Fruit fly (Drosophila melanogaster) whole organism, wandering third instar larva: ENCODE data around the gene Hrs.

Source experiments
- CG32264 ChIP-seq: fragments of 200-800 bp; sonication (Bioruptor generic); optimal IDR thresholded peaks from 2 replicates; lab custom pipeline; 2016; ENCODE audit warnings: missing biosample characterization, missing genetic modification characterization
- Hr78 ChIP-seq: fragments of >200 bp; optimal IDR thresholded peaks from 2 replicates; lab custom pipeline; 2017; ENCODE audit warnings: missing biosample characterization, missing genetic modification characterization
- Hr83 ChIP-seq: fragments of 200-300 bp; sonication (Bioruptor generic); optimal IDR thresholded peaks from 2 replicates; lab custom pipeline; 2016; ENCODE audit warnings: missing biosample characterization, mild to moderate bottlenecking, missing genetic modification characterization, moderate library complexity; ENCODE audit not compliant: poor library complexity, severe bottlenecking
- psq ChIP-seq: fragments of 200-800 bp; sonication (Bioruptor generic); optimal IDR thresholded peaks from 3 replicates; lab custom pipeline; 2017; ENCODE audit warnings: missing biosample characterization, mild to moderate bottlenecking, missing genetic modification characterization, moderate library complexity
- rgr ChIP-seq: fragments of 200-800 bp; sonication (Bioruptor generic); optimal IDR thresholded peaks from 3 replicates; lab custom pipeline; 2016; ENCODE audit warnings: missing biosample characterization, mild to moderate bottlenecking, missing genetic modification characterization

- TF ChIP-seq rgr (GFP tag; lab: Kevin White, UChicago) (no peak), Hr78 (no peak), Hr83 (GFP tag; lab: Kevin White, UChicago) (no peak), psq (GFP tag; lab: Kevin White, UChicago) (no peak), CG32264 (GFP tag; lab: Kevin White, UChicago) (no peak)
Observed at dm6 chr2L:2771676-2772075, 31.9 kb downstream of the Hrs start, which contains the start of gene CG15399.
